Fruit fly (Drosophila melanogaster) whole organism, embryonic: ENCODE measurements around the gene CG46042.

Experiments used
- Abd-B ChIP-seq: fragments of 200-800 bp; sonication (Bioruptor generic); optimal IDR thresholded peaks from 2 replicates; lab custom pipeline; 2018; ENCODE audit warnings: missing biosample characterization, mild to moderate bottlenecking, missing genetic modification characterization, moderate library complexity
- Ada2b ChIP-seq: fragments of 200-800 bp; sonication (Bioruptor generic); IDR thresholded peaks from 2 replicates; pipeline ENCODE4 v1.3.6; 2022; ENCODE audit warnings: missing biosample characterization, missing genetic modification characterization
- Blimp-1 ChIP-seq: fragments of 200-800 bp; sonication (Bioruptor generic); optimal IDR thresholded peaks from 3 replicates; lab custom pipeline; 2018; ENCODE audit warnings: missing biosample characterization, missing genetic modification characterization, mild to moderate bottlenecking, moderate library complexity, missing genetic modification reagents
- CG10209 ChIP-seq: fragments of 200-800 bp; sonication (Bioruptor generic); optimal IDR thresholded peaks from 3 replicates; lab custom pipeline; 2017; ENCODE audit warnings: missing biosample characterization, mild to moderate bottlenecking, missing genetic modification characterization, missing genetic modification reagents
- CG10321 ChIP-seq: fragments of 200-800 bp; sonication (Bioruptor generic); IDR thresholded peaks from 2 replicates; pipeline ENCODE4 v1.3.6; 2022; ENCODE audit warnings: missing biosample characterization, missing genetic modification characterization
- CG10565 ChIP-seq: fragments of 200-800 bp; sonication (Bioruptor generic); optimal IDR thresholded peaks from 3 replicates; lab custom pipeline; 2016; ENCODE audit warnings: missing biosample characterization, mild to moderate bottlenecking, missing genetic modification characterization
- CG13287 ChIP-seq: fragments of 200-800 bp; sonication (Bioruptor generic); IDR thresholded peaks from 2 replicates; pipeline ENCODE4 v1.3.6; 2022; ENCODE audit warnings: missing biosample characterization, missing genetic modification characterization; ENCODE audit not compliant: partially characterized antibody
- CG17612 ChIP-seq: fragments of 200-800 bp; sonication (Bioruptor generic); IDR thresholded peaks from 2 replicates; pipeline ENCODE4 v1.3.6; 2022; ENCODE audit warnings: missing biosample characterization, missing genetic modification characterization
- CG17802 ChIP-seq: fragments of 200-800 bp; sonication (Bioruptor generic); optimal IDR thresholded peaks from 2 replicates; lab custom pipeline; 2018; ENCODE audit warnings: missing biosample characterization, mild to moderate bottlenecking, missing genetic modification characterization, moderate library complexity
- CG18262 ChIP-seq: fragments of 200-800 bp; optimal IDR thresholded peaks from 3 replicates; lab custom pipeline; 2019; ENCODE audit warnings: missing biosample characterization, mild to moderate bottlenecking, missing genetic modification characterization, moderate library complexity
- CG42726 ChIP-seq: fragments of 200-800 bp; sonication (Bioruptor generic); IDR thresholded peaks from 2 replicates; pipeline ENCODE4 v1.3.6; 2022; ENCODE audit warnings: missing biosample characterization, missing genetic modification characterization; ENCODE audit not compliant: partially characterized antibody
- CG4328 ChIP-seq: fragments of 200-800 bp; sonication (Bioruptor generic); optimal IDR thresholded peaks from 3 replicates; lab custom pipeline; 2017; ENCODE audit warnings: missing biosample characterization, missing genetic modification reagents, missing genetic modification characterization
- CG7357 ChIP-seq: fragments of 200-800 bp; sonication (Bioruptor generic); IDR thresholded peaks from 3 replicates; pipeline ENCODE4 v1.3.6; 2022; ENCODE audit warnings: missing biosample characterization, missing genetic modification characterization
- CG7786 ChIP-seq: fragments of 200-800 bp; sonication (Bioruptor generic); optimal IDR thresholded peaks from 2 replicates; lab custom pipeline; 2016; ENCODE audit warnings: missing biosample characterization, missing genetic modification characterization
- CG8281 ChIP-seq: fragments of 200-800 bp; sonication (Bioruptor generic); optimal IDR thresholded peaks from 2 replicates; lab custom pipeline; 2018; ENCODE audit warnings: missing biosample characterization, mild to moderate bottlenecking, missing genetic modification characterization, moderate library complexity
- CG9215 ChIP-seq: fragments of 200-800 bp; sonication (Bioruptor generic); IDR thresholded peaks from 2 replicates; pipeline ENCODE4 v1.3.6; 2022; ENCODE audit warnings: missing biosample characterization, missing genetic modification characterization
- CG9932 ChIP-seq: fragments of 200-800 bp; sonication (Bioruptor generic); IDR thresholded peaks from 2 replicates; pipeline ENCODE4 v1.3.6; 2022; ENCODE audit warnings: missing biosample characterization, missing genetic modification characterization
- Dip2 ChIP-seq: fragments of 200-800 bp; sonication (Bioruptor generic); IDR thresholded peaks from 2 replicates; pipeline ENCODE4 v1.3.6; 2022; ENCODE audit warnings: missing biosample characterization, missing genetic modification characterization
- Doc3 ChIP-seq: fragments of 200-800 bp; sonication (Bioruptor generic); IDR thresholded peaks from 3 replicates; pipeline ENCODE4 v1.3.6; 2022; ENCODE audit warnings: missing biosample characterization, missing genetic modification characterization; ENCODE audit not compliant: partially characterized antibody
- E2f1 ChIP-seq: fragments of 200-800 bp; sonication (Bioruptor generic); IDR thresholded peaks from 2 replicates; pipeline ENCODE4 v1.3.6; 2022; ENCODE audit warnings: missing biosample characterization, missing genetic modification characterization
- Ets97D ChIP-seq: fragments of 200-800 bp; sonication (Bioruptor generic); optimal IDR thresholded peaks from 3 replicates; lab custom pipeline; 2016; ENCODE audit warnings: missing biosample characterization, missing genetic modification characterization
- HLH54F ChIP-seq: fragments of 200-800 bp; sonication (Bioruptor generic); optimal IDR thresholded peaks from 3 replicates; lab custom pipeline; 2016; ENCODE audit warnings: missing biosample characterization, missing genetic modification characterization
- Hsf ChIP-seq: fragments of 200-800 bp; sonication (Bioruptor generic); optimal IDR thresholded peaks from 3 replicates; lab custom pipeline; 2016; ENCODE audit warnings: missing biosample characterization, missing genetic modification characterization
- Meics ChIP-seq: fragments of 200-800 bp; sonication (Bioruptor generic); optimal IDR thresholded peaks from 2 replicates; lab custom pipeline; 2017; ENCODE audit warnings: missing biosample characterization, mild to moderate bottlenecking, missing genetic modification characterization
- NK7.1 ChIP-seq: fragments of 200-800 bp; sonication (Bioruptor generic); optimal IDR thresholded peaks from 3 replicates; lab custom pipeline; 2016; ENCODE audit warnings: missing biosample characterization, missing genetic modification characterization
- Rx ChIP-seq: fragments of 200-800 bp; sonication (Bioruptor generic); IDR thresholded peaks from 2 replicates; pipeline ENCODE4 v1.3.6; 2022; ENCODE audit warnings: missing biosample characterization, missing genetic modification characterization
- Sin3A ChIP-seq: fragments of >200 bp; optimal IDR thresholded peaks from 2 replicates; lab custom pipeline; 2018
- Sry-β ChIP-seq: fragments of 200-800 bp; sonication (Bioruptor generic); optimal IDR thresholded peaks from 2 replicates; lab custom pipeline; 2018; ENCODE audit warnings: missing biosample characterization, mild to moderate bottlenecking, missing genetic modification characterization, moderate library complexity
- Usf ChIP-seq: fragments of 200-800 bp; sonication (Bioruptor generic); optimal IDR thresholded peaks from 2 replicates; lab custom pipeline; 2017; ENCODE audit warnings: missing genotype, missing biosample characterization, missing genetic modification characterization
- chn ChIP-seq: fragments of 200-800 bp; sonication (Bioruptor generic); optimal IDR thresholded peaks from 2 replicates; lab custom pipeline; 2016; ENCODE audit warnings: missing biosample characterization, missing genetic modification characterization
- crol ChIP-seq: fragments of 200-800 bp; sonication (Bioruptor generic); IDR thresholded peaks from 2 replicates; pipeline ENCODE4 v1.3.6; 2022; ENCODE audit warnings: missing biosample characterization, missing genetic modification characterization
- eve ChIP-seq, 2 experiments: fragments of >200 bp; optimal IDR thresholded peaks; 2 replicates each; lab custom pipeline; 2017; ENCODE audit warnings: missing biosample characterization in 2 of 2, missing genetic modification characterization in 2 of 2
- grn ChIP-seq: fragments of 200-800 bp; sonication (Bioruptor generic); optimal IDR thresholded peaks from 3 replicates; lab custom pipeline; 2017; ENCODE audit warnings: missing biosample characterization, missing genetic modification characterization
- mam ChIP-seq: fragments of 200-800 bp; sonication (Bioruptor generic); optimal IDR thresholded peaks from 3 replicates; lab custom pipeline; 2016; ENCODE audit warnings: missing biosample characterization, missing genetic modification characterization
- org-1 ChIP-seq: fragments of 200-800 bp; sonication (Bioruptor generic); optimal IDR thresholded peaks from 2 replicates; lab custom pipeline; 2017; ENCODE audit warnings: missing biosample characterization, missing genetic modification characterization
- otp ChIP-seq: fragments of 200-800 bp; sonication (Bioruptor generic); IDR thresholded peaks from 3 replicates; pipeline ENCODE4, ENCODE4 v1.3.6; 2022; ENCODE audit warnings: missing biosample characterization, missing genetic modification characterization
- pan ChIP-seq, 4 experiments: fragments of >200 bp in 3 of 4; fragments of 200-800 bp in 1 of 4; sonication (Bioruptor generic) in 1 of 4; optimal IDR thresholded peaks in 3 of 4; IDR thresholded peaks in 1 of 4; 2 replicates each; pipeline versions ENCODE4 v1.3.6 to Lab custom; 2017 to 2022; ENCODE audit warnings: missing biosample characterization in 2 of 4, missing genetic modification characterization in 2 of 4, mixed read lengths in 1 of 4
- psq ChIP-seq: fragments of 200-800 bp; sonication (Bioruptor generic); optimal IDR thresholded peaks from 2 replicates; lab custom pipeline; 2017; ENCODE audit warnings: missing biosample characterization, missing genetic modification characterization
- scrt ChIP-seq: fragments of 200-800 bp; sonication (Bioruptor generic); optimal IDR thresholded peaks from 2 replicates; lab custom pipeline; 2018; ENCODE audit warnings: missing biosample characterization, mild to moderate bottlenecking, missing genetic modification characterization, moderate library complexity
- sisA ChIP-seq: fragments of 200-800 bp; sonication (Bioruptor generic); IDR thresholded peaks from 2 replicates; pipeline ENCODE4 v1.3.6; 2022; ENCODE audit warnings: missing biosample characterization, missing genetic modification characterization
- sqz ChIP-seq: fragments of 200-800 bp; sonication (Bioruptor generic); optimal IDR thresholded peaks from 3 replicates; lab custom pipeline; 2018; ENCODE audit warnings: missing biosample characterization, mild to moderate bottlenecking, missing genetic modification characterization
- ssp ChIP-seq: fragments of 200-800 bp; sonication (Bioruptor generic); IDR thresholded peaks from 2 replicates; pipeline ENCODE4 v1.3.6; 2022; ENCODE audit warnings: missing biosample characterization, missing genetic modification characterization
- tgo ChIP-seq: fragments of 200-800 bp; sonication (Bioruptor generic); IDR thresholded peaks from 3 replicates; pipeline ENCODE4 v1.3.6; 2022; ENCODE audit warnings: missing biosample characterization, missing genetic modification characterization
- tio ChIP-seq: fragments of 200-800 bp; sonication (Bioruptor generic); optimal IDR thresholded peaks from 2 replicates; lab custom pipeline; 2017; ENCODE audit warnings: missing biosample characterization, missing genetic modification characterization, inconsistent platforms
- trem ChIP-seq: fragments of 200-800 bp; optimal IDR thresholded peaks from 3 replicates; lab custom pipeline; 2019; ENCODE audit warnings: missing biosample characterization, mild to moderate bottlenecking, missing genetic modification characterization, moderate library complexity
- tup ChIP-seq: fragments of 200-800 bp; sonication (Bioruptor generic); optimal IDR thresholded peaks from 2 replicates; lab custom pipeline; 2016; ENCODE audit warnings: missing biosample characterization, mild to moderate bottlenecking, missing genetic modification characterization, moderate library complexity
- wek ChIP-seq: fragments of 200-800 bp; sonication (Bioruptor generic); optimal IDR thresholded peaks from 3 replicates; lab custom pipeline; 2018; ENCODE audit warnings: missing biosample characterization, mild to moderate bottlenecking, missing genetic modification characterization, moderate library complexity
- wor ChIP-seq: fragments of 200-800 bp; sonication (Bioruptor generic); IDR thresholded peaks from 2 replicates; pipeline ENCODE4 v1.3.6; 2022; ENCODE audit warnings: missing biosample characterization, missing genetic modification characterization
- z ChIP-seq: fragments of 200-800 bp; sonication (Bioruptor generic); IDR thresholded peaks from 3 replicates; pipeline ENCODE4 v1.3.6; 2022; ENCODE audit warnings: missing biosample characterization, missing genetic modification characterization

Gene CG46042

DNA sequence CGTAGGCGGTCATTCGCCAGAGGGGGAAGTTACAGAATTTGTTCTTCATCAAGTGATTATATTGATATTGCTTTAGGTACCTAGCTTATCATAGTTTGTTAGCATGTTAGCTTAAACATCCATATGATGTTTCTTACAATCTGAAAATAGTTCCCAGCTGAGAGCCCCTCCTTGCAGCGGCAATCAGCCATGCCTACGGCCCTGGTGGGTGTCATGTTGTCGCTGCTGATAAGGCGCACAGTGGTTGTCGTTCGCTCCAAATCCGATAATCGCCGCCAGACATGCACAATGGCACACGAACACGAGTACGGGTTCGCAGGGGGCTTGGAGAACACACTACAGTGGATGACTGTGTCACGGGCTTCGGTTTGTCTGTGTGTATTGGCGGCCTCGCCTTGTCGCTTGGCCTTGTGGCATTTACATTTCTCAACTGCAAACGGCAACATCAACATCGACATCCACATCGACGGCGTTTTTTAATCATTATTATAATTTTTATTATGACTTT, 36.2 kb downstream of the CG46042 start (continued):
- TF ChIP-seq scrt (GFP tag; lab: Kevin White, UChicago) (peak; percentile 56), tup (GFP tag; lab: Kevin White, UChicago) (peak; percentile 47), CG9932 (GFP tag; lab: Robert Waterston, UW) (peak; percentile 81), mam (GFP tag; lab: Kevin White, UChicago) (peak; percentile 83), CG10321 (GFP tag; lab: Robert Waterston, UW) (0 out of 2 replicates have a peak, but pooled peaks have one; percentile 26), CG4328 (GFP tag; lab: Kevin White, UChicago) (peak; percentile 12), tgo (GFP tag; lab: Robert Waterston, UW) (peak; percentile 84), sqz (peak; percentile 14), Hsf (GFP tag; lab: Kevin White, UChicago) (peak; percentile 81), CG18262 (peak; percentile 72), CG42726 (GFP tag; lab: Robert Waterston, UW) (no peak), org-1 (GFP tag; lab: Kevin White, UChicago) (peak; percentile 77), Doc3 (no peak), Ada2b (GFP tag; lab: Robert Waterston, UW) (peak; percentile 78), CG10565 (GFP tag; lab: Kevin White, UChicago) (no peak), z (no peak), ssp (GFP tag; lab: Robert Waterston, UW) (peak; percentile 52), CG7357 (GFP tag; lab: Robert Waterston, UW) (peak; percentile 34; the same call in 1 of the 3 replicates), CG13287 (no peak), Rx (GFP tag; lab: Robert Waterston, UW) (peak; percentile 80), CG9215 (GFP tag; lab: Robert Waterston, UW) (peak; percentile 85), CG17802 (tag; lab: Kevin White, UChicago) (peak; percentile 36), pan (optimal IDR thresholded peaks at IDR 0.05; lab: Kevin White, UChicago) (no peak), pan (GFP tag; optimal IDR thresholded peaks at IDR 0.05 in 1 of 2, IDR thresholded peaks at IDR 0.05 in 1 of 2) (peak in 1 of 2 experiments; percentile 90), psq (GFP tag; lab: Kevin White, UChicago) (no peak), sisA (GFP tag; lab: Robert Waterston, UW) (peak; percentile 73), Ets97D (no peak), chn (GFP tag; lab: Kevin White, UChicago) (peak; percentile 67), Sin3A (no peak), CG17612 (GFP tag; lab: Robert Waterston, UW) (no peak), Abd-B (peak; percentile 78), Dip2 (no peak), grn (no peak), Meics (GFP tag; lab: Kevin White, UChicago) (peak; percentile 87), CG8281 (tag; lab: Kevin White, UChicago) (peak; percentile 46), wor (GFP tag; lab: Robert Waterston, UW) (peak; percentile 44; the same call in 1 of the 2 replicates), Usf (GFP tag; lab: Kevin White, UChicago) (peak; percentile 69), trem (tag; lab: Kevin White, UChicago) (peak; percentile 36), HLH54F (GFP tag; lab: Kevin White, UChicago) (peak; percentile 83), eve (GFP tag; optimal IDR thresholded peaks at IDR 0.05; lab: Kevin White, UChicago) (no peak), Sry-β (GFP tag; lab: Kevin White, UChicago) (no peak), crol (no peak), wek (no peak), tio (GFP tag; lab: Kevin White, UChicago) (peak; percentile 61), CG10209 (GFP tag; lab: Kevin White, UChicago) (peak; percentile 81), otp (GFP tag; lab: Robert Waterston, UW) (peak; percentile 72; the same call in 1 of the 3 replicates), CG7786 (GFP tag; lab: Kevin White, UChicago) (peak; percentile 85), Blimp-1 (GFP tag; lab: Kevin White, UChicago) (peak; percentile 67), NK7.1 (GFP tag; lab: Kevin White, UChicago) (peak; percentile 63), E2f1 (GFP tag; lab: Robert Waterston, UW) (peak; percentile 78)
